Worm (Caenorhabditis elegans) whole organism, early embryonic: Measurements from ENCODE around the gene cogc-4.

Experiments used
- aly-1 ChIP-seq: sonication (generic microtip); optimal IDR thresholded peaks from 2 replicates; lab custom pipeline; 2016; ENCODE audit warnings: missing genetic modification characterization, missing compliant biosample characterization
- ama-1 ChIP-seq: fragments of 150-350 bp; optimal IDR thresholded peaks from 2 replicates; lab custom pipeline; 2014
- ceh-13 ChIP-seq: fragments of 200-800 bp; sonication (Bioruptor generic); optimal IDR thresholded peaks from 2 replicates; lab custom pipeline; 2018; ENCODE audit warnings: mild to moderate bottlenecking, missing genetic modification characterization, missing compliant biosample characterization
- ets-7 ChIP-seq: sonication (generic microtip); optimal IDR thresholded peaks from 2 replicates; lab custom pipeline; 2016; ENCODE audit warnings: missing genotype, missing genetic modification characterization, missing compliant biosample characterization
- flt-1 ChIP-seq: fragments of 200-800 bp; sonication (Bioruptor generic); IDR thresholded peaks from 2 replicates; pipeline ENCODE4 v1.3.6; 2022; ENCODE audit warnings: missing genetic modification characterization, missing compliant biosample characterization
- hnd-1 ChIP-seq: sonication (generic microtip); optimal IDR thresholded peaks from 2 replicates; lab custom pipeline; 2016; ENCODE audit warnings: missing genetic modification characterization, missing compliant biosample characterization
- pes-1 ChIP-seq: fragments of 200-800 bp; sonication (Bioruptor generic); IDR thresholded peaks from 2 replicates; pipeline ENCODE4 v1.3.6; 2022; ENCODE audit warnings: missing genetic modification reagents, missing genetic modification characterization, missing compliant biosample characterization
- scrt-1 ChIP-seq: fragments of 200-800 bp; sonication (Bioruptor generic); IDR thresholded peaks from 2 replicates; pipeline ENCODE4 v1.3.6; 2022; ENCODE audit warnings: missing genetic modification characterization, missing compliant biosample characterization
- tbx-11 ChIP-seq: fragments of 200-800 bp; sonication (Bioruptor generic); IDR thresholded peaks from 2 replicates; pipeline ENCODE4 v1.3.6; 2022; ENCODE audit warnings: missing genetic modification characterization, missing compliant biosample characterization
- tbx-37 ChIP-seq: fragments of 200-800 bp; sonication (Bioruptor generic); conservative IDR thresholded peaks from 2 replicates; pipeline ENCODE4 v1.3.6; 2022; ENCODE audit warnings: missing genetic modification reagents, missing genetic modification characterization, missing compliant biosample characterization

- TF ChIP-seq flt-1 (GFP tag; lab: Robert Waterston, UW) (no peak), ama-1 (lab: Kevin White, UChicago) (no peak), tbx-11 (no peak), scrt-1 (GFP tag; lab: Robert Waterston, UW) (no peak), pes-1 (GFP tag; lab: Robert Waterston, UW) (no peak), aly-1 (tag; lab: Kevin White, UChicago) (no peak), ceh-13 (GFP tag; lab: Kevin White, UChicago) (no peak), hnd-1 (tag; lab: Kevin White, UChicago) (no peak), tbx-37 (GFP tag; lab: Robert Waterston, UW) (no peak), ets-7 (tag; lab: Kevin White, UChicago) (no peak)
Observed at ce11 chrII:1369322-1369721, 33.9 kb upstream of the cogc-4 start.
